Fruit fly (Drosophila melanogaster) whole organism, wandering third instar larva: ENCODE data around the gene CG2898.

Experiments
- CG32264 ChIP-seq: fragments of 200-800 bp; sonication (Bioruptor generic); optimal IDR thresholded peaks from 2 replicates; lab custom pipeline; 2016; ENCODE audit warnings: missing biosample characterization, missing genetic modification characterization
- CG9705 ChIP-seq: fragments of 200-800 bp; sonication (Bioruptor generic); optimal IDR thresholded peaks from 2 replicates; lab custom pipeline; 2018; ENCODE audit warnings: missing biosample characterization, mild to moderate bottlenecking, missing genetic modification characterization
- CrebA ChIP-seq: fragments of 200-800 bp; sonication (Bioruptor generic); optimal IDR thresholded peaks from 2 replicates; lab custom pipeline; 2016; ENCODE audit warnings: missing biosample characterization, mild to moderate bottlenecking, missing genetic modification characterization, borderline replicate concordance
- Dfd ChIP-seq: fragments of >200 bp; optimal IDR thresholded peaks from 2 replicates; lab custom pipeline; 2017; ENCODE audit warnings: missing biosample characterization, missing genetic modification characterization
- Dif ChIP-seq: fragments of 200-275, 200-300 bp; sonication (Bioruptor generic); optimal IDR thresholded peaks from 2 replicates; lab custom pipeline; 2018; ENCODE audit warnings: missing biosample characterization, missing genetic modification characterization; ENCODE audit not compliant: partially characterized antibody
- GATAd ChIP-seq: sonication (Bioruptor generic); optimal IDR thresholded peaks from 2 replicates; lab custom pipeline; 2016; ENCODE audit warnings: missing biosample characterization, missing genetic modification characterization
- HLH106 ChIP-seq: fragments of 200-800 bp; optimal IDR thresholded peaks from 3 replicates; lab custom pipeline; 2019; ENCODE audit warnings: missing biosample characterization, mild to moderate bottlenecking, missing genetic modification characterization, moderate library complexity
- Hnf4 ChIP-seq: fragments of 200-800 bp; sonication (Bioruptor generic); optimal IDR thresholded peaks from 2 replicates; lab custom pipeline; 2016; ENCODE audit warnings: missing biosample characterization, mild to moderate bottlenecking, missing genetic modification characterization
- Hr78 ChIP-seq: fragments of >200 bp; optimal IDR thresholded peaks from 2 replicates; lab custom pipeline; 2017; ENCODE audit warnings: missing biosample characterization, missing genetic modification characterization
- Hr83 ChIP-seq: fragments of 200-300 bp; sonication (Bioruptor generic); optimal IDR thresholded peaks from 2 replicates; lab custom pipeline; 2016; ENCODE audit warnings: missing biosample characterization, mild to moderate bottlenecking, missing genetic modification characterization, moderate library complexity; ENCODE audit not compliant: poor library complexity, severe bottlenecking
- Jra ChIP-seq: sonication (Bioruptor generic); optimal IDR thresholded peaks from 2 replicates; lab custom pipeline; 2016; ENCODE audit warnings: missing biosample characterization, missing genetic modification characterization
- Mio ChIP-seq: sonication (Bioruptor generic); optimal IDR thresholded peaks from 2 replicates; lab custom pipeline; 2016; ENCODE audit warnings: missing biosample characterization, missing genetic modification characterization
- Myc ChIP-seq: fragments of >200 bp; optimal IDR thresholded peaks from 2 replicates; lab custom pipeline; 2017
- N ChIP-seq: fragments of >200 bp; optimal IDR thresholded peaks from 2 replicates; lab custom pipeline; 2018; ENCODE audit warnings: missing biosample characterization, missing external identifiers, missing genetic modification characterization
- OdsH ChIP-seq: fragments of 200-800 bp; sonication (Bioruptor generic); optimal IDR thresholded peaks from 2 replicates; lab custom pipeline; 2016; ENCODE audit warnings: missing biosample characterization, mild to moderate bottlenecking, missing genetic modification characterization
- Rel ChIP-seq, 2 experiments: fragments of 200-800 bp; sonication (Bioruptor generic) in 1 of 2; optimal IDR thresholded peaks; 2 replicates in 1 of 2; 3 replicates in 1 of 2; lab custom pipeline; 2016 to 2019; ENCODE audit warnings: mild to moderate bottlenecking in 2 of 2, missing biosample characterization in 2 of 2, missing genetic modification characterization in 2 of 2, moderate library complexity in 1 of 2
- Sp1 ChIP-seq: fragments of 200-800 bp; sonication (Bioruptor generic); optimal IDR thresholded peaks from 3 replicates; lab custom pipeline; 2019; ENCODE audit warnings: missing biosample characterization, mild to moderate bottlenecking, missing genetic modification characterization, moderate library complexity
- Vsx2 ChIP-seq: fragments of 200-300, 225-300 bp; sonication (Bioruptor generic); optimal IDR thresholded peaks from 2 replicates; lab custom pipeline; 2018; ENCODE audit warnings: missing biosample characterization, missing genetic modification characterization; ENCODE audit not compliant: partially characterized antibody
- br ChIP-seq: fragments of 200-800 bp; sonication (Bioruptor generic); optimal IDR thresholded peaks from 2 replicates; lab custom pipeline; 2016; ENCODE audit warnings: missing biosample characterization, missing genetic modification characterization
- brk ChIP-seq: fragments of 200-800 bp; sonication (Bioruptor generic); optimal IDR thresholded peaks from 2 replicates; lab custom pipeline; 2016; ENCODE audit warnings: missing biosample characterization, mild to moderate bottlenecking, missing genetic modification characterization
- dl ChIP-seq, 2 experiments: fragments of 175-275, 200-275 bp in 1 of 2; fragments of 200-275 bp in 1 of 2; sonication (Bioruptor generic); optimal IDR thresholded peaks; lab custom pipeline; 2018; ENCODE audit warnings: mild to moderate bottlenecking in 2 of 2, missing biosample characterization in 2 of 2, missing genetic modification characterization in 2 of 2, moderate library complexity in 2 of 2; ENCODE audit not compliant: partially characterized antibody in 2 of 2, insufficient read depth in 1 of 2
- ey ChIP-seq: fragments of 200-800 bp; sonication (Bioruptor generic); optimal IDR thresholded peaks from 2 replicates; lab custom pipeline; 2016; ENCODE audit warnings: missing biosample characterization, missing genetic modification characterization
- foxo ChIP-seq, 2 experiments: fragments of 200-800 bp; sonication (Bioruptor generic); optimal IDR thresholded peaks; 2 replicates in 1 of 2; 3 replicates in 1 of 2; lab custom pipeline; 2016 to 2017; ENCODE audit warnings: missing biosample characterization in 2 of 2, missing genetic modification characterization in 2 of 2
- fru ChIP-seq: fragments of 200-800 bp; sonication (Bioruptor generic); optimal IDR thresholded peaks from 3 replicates; lab custom pipeline; 2016; ENCODE audit warnings: missing biosample characterization, mild to moderate bottlenecking, missing genetic modification characterization
- h ChIP-seq: fragments of 200-800 bp; sonication (Bioruptor generic); optimal IDR thresholded peaks from 3 replicates; lab custom pipeline; 2016; ENCODE audit warnings: missing biosample characterization, mild to moderate bottlenecking, missing genetic modification characterization
- jim ChIP-seq: fragments of 175-275, 200-325 bp; sonication (Bioruptor generic); optimal IDR thresholded peaks from 2 replicates; lab custom pipeline; 2016; ENCODE audit warnings: missing biosample characterization, mild to moderate bottlenecking, missing genetic modification characterization
- lola ChIP-seq: fragments of >200 bp; optimal IDR thresholded peaks from 2 replicates; lab custom pipeline; 2017; ENCODE audit warnings: missing biosample characterization, missing genetic modification characterization
- pan ChIP-seq: fragments of >200 bp; optimal IDR thresholded peaks from 2 replicates; lab custom pipeline; 2017
- psq ChIP-seq: fragments of 200-800 bp; sonication (Bioruptor generic); optimal IDR thresholded peaks from 3 replicates; lab custom pipeline; 2017; ENCODE audit warnings: missing biosample characterization, mild to moderate bottlenecking, missing genetic modification characterization, moderate library complexity
- rgr ChIP-seq: fragments of 200-800 bp; sonication (Bioruptor generic); optimal IDR thresholded peaks from 3 replicates; lab custom pipeline; 2016; ENCODE audit warnings: missing biosample characterization, mild to moderate bottlenecking, missing genetic modification characterization
- sage ChIP-seq: fragments of 200-800 bp; sonication (Bioruptor generic); optimal IDR thresholded peaks from 2 replicates; lab custom pipeline; 2016; ENCODE audit warnings: missing biosample characterization, mild to moderate bottlenecking, missing genetic modification characterization
- sv ChIP-seq: fragments of 200-800 bp; sonication (Bioruptor generic); optimal IDR thresholded peaks from 3 replicates; lab custom pipeline; 2016; ENCODE audit warnings: missing biosample characterization, missing genetic modification characterization
- tai ChIP-seq: sonication (Bioruptor generic); optimal IDR thresholded peaks from 2 replicates; lab custom pipeline; 2016; ENCODE audit warnings: missing biosample characterization, missing genetic modification characterization
- usp ChIP-seq: fragments of >200 bp; optimal IDR thresholded peaks from 2 replicates; lab custom pipeline; 2017; ENCODE audit warnings: missing biosample characterization, missing genetic modification characterization

The CG2898 gene

DNA sequence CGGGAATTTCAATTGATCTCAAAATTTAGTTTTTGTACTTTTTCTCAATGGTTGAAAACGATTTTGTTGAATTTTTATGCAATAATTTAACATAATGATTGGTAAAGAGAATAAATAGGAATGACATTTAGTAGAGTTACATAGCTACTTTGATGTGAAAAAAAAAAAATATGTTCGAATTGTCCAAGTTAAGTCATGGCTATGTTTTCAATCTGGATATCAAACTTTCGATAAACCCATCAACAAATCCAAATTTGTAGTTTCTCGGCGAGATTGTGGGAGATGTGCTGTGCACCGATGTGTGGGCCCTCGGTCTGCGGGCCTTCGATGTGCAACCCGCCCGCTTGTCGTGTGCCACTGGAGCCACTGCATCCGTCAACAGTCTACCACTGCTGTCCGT lies at the start of gene CG2898, which contains the start of gene CG32686:
CG2898 (plus strand) TSS at position 159 of the 400 bp plus-strand sequence.
CG32686 (minus strand) TSS at position 101 of the 400 bp plus-strand sequence.
- TF ChIP-seq Myc (lab: Kevin White, UChicago): no peak
- TF ChIP-seq usp (GFP tag; lab: Kevin White, UChicago): no peak
- no peak for TF ChIP-seq sage (GFP tag; lab: Kevin White, UChicago)
- TF ChIP-seq N (GFP tag; lab: Kevin White, UChicago): no peak
- no peak for TF ChIP-seq tai (GFP tag; lab: Kevin White, UChicago)
- no peak for TF ChIP-seq pan (lab: Kevin White, UChicago)
- no peak for TF ChIP-seq CG32264 (GFP tag; lab: Kevin White, UChicago)
- no peak for TF ChIP-seq Hr83
- no peak for TF ChIP-seq jim
- TF ChIP-seq Hr78 (GFP tag; lab: Kevin White, UChicago): no peak
- no peak for TF ChIP-seq Dfd
- TF ChIP-seq OdsH (GFP tag; lab: Kevin White, UChicago): no peak

DNA sequence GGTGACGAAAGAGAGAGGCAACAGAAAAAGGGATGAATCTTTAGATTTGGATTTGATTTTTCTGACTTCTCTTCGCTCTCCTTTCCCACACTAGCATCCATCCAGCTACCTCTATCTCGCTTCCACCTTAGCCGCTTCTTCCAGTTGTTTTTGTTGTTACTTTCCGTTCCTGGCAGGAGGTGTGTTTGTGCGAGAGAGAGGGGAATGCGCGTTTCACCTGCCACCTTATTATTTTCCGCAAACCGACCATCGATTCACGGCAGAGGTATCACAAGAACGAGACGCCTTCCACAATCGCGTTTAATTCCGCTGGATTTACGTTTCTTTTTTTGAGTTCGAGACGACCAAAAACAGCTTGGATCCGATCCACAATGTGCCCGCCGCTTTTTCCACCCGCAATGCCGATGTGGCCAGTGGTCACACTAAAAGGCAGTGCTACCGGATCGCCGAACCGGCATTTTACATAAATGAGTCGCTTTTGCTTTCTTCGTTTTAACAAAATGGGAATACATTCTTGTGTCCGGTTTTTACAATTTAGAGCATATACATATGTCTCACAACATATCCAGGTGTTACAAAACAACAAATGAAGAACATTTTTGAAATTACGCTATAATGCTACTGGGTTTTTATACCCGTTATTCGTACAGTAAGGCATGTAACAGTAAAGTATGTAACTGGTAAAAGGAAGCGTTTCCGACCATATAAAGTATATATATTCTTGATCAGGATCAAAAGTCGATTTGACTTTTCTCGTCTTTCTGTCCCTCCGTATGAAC lies 49.4 kb upstream of the CG2898 start, which contains the start of gene alpha-Man-Ia:
alpha-Man-Ia (minus strand) TSS at position 392 of the 779 bp plus-strand sequence.
- TF ChIP-seq psq (GFP tag; lab: Kevin White, UChicago) (peak; percentile 69), CG9705 (GFP tag; lab: Kevin White, UChicago) (peak; percentile 17), pan (lab: Kevin White, UChicago) (no peak), tai (GFP tag; lab: Kevin White, UChicago) (peak; percentile 69), dl (GFP tag; optimal IDR thresholded peaks at IDR 0.05; lab: Kevin White, UChicago; ENCODE audit: insufficient read depth in 1 of 2, partially characterized antibody in 2 of 2) (no peak), Hnf4 (GFP tag; lab: Kevin White, UChicago) (peak; percentile 32), fru (GFP tag; lab: Kevin White, UChicago) (peak; percentile 24), ey (GFP tag; lab: Kevin White, UChicago) (peak; percentile 13), HLH106 (tag; lab: Kevin White, UChicago) (peak; percentile 26), foxo (GFP tag; optimal IDR thresholded peaks at IDR 0.05; lab: Kevin White, UChicago) (peak in 1 of 2 experiments; percentile 34)

dm6 chrX:10326346-10326830 lies 48.8 kb upstream of the CG2898 start, which contains the start of gene CG2909:
Gene CG2909 (plus strand): TSS chrX:10326464.
- no peak for TF ChIP-seq ey (GFP tag; lab: Kevin White, UChicago)
- no peak for TF ChIP-seq Rel (GFP tag; optimal IDR thresholded peaks at IDR 0.05; lab: Kevin White, UChicago)
- TF ChIP-seq Rel (tag; optimal IDR thresholded peaks at IDR 0.05; lab: Kevin White, UChicago): peak; percentile 97
- TF ChIP-seq psq (GFP tag; lab: Kevin White, UChicago): no peak
- TF ChIP-seq Hnf4 (GFP tag; lab: Kevin White, UChicago): no peak
- no peak for TF ChIP-seq Jra

dm6 chrX:10329659-10330289 lies 45.4 kb upstream of the CG2898 start, which contains the start of gene Gip:
Gene Gip (minus strand): TSS chrX:10329872.
- TF ChIP-seq tai (GFP tag; lab: Kevin White, UChicago) (no peak), h (GFP tag; lab: Kevin White, UChicago) (peak; percentile 68), OdsH (GFP tag; lab: Kevin White, UChicago) (peak; percentile 19), Hr83 (peak; percentile 79), GATAd (no peak), N (GFP tag; lab: Kevin White, UChicago) (no peak), br (GFP tag; lab: Kevin White, UChicago) (peak; percentile 55), Dfd (no peak), rgr (GFP tag; lab: Kevin White, UChicago) (peak; percentile 68), ey (GFP tag; lab: Kevin White, UChicago) (no peak), HLH106 (tag; lab: Kevin White, UChicago) (peak; percentile 2), sage (GFP tag; lab: Kevin White, UChicago) (peak; percentile 47), Dif (GFP tag; lab: Kevin White, UChicago) (peak; percentile 35), Hnf4 (GFP tag; lab: Kevin White, UChicago) (peak; percentile 58), usp (GFP tag; lab: Kevin White, UChicago) (no peak), Sp1 (GFP tag; lab: Kevin White, UChicago) (peak; percentile 48), psq (GFP tag; lab: Kevin White, UChicago) (no peak), Mio (GFP tag; lab: Kevin White, UChicago) (no peak), Rel (GFP tag; optimal IDR thresholded peaks at IDR 0.05; lab: Kevin White, UChicago) (no peak), Rel (tag; optimal IDR thresholded peaks at IDR 0.05; lab: Kevin White, UChicago) (peak; percentile 73), foxo (GFP tag; optimal IDR thresholded peaks at IDR 0.05; lab: Kevin White, UChicago) (peak in 1 of 2 experiments; percentile 18), CG32264 (GFP tag; lab: Kevin White, UChicago) (no peak), brk (no peak), Jra (peak; percentile 35), Hr78 (GFP tag; lab: Kevin White, UChicago) (no peak), fru (GFP tag; lab: Kevin White, UChicago) (peak; percentile 24), CrebA (GFP tag; lab: Kevin White, UChicago) (no peak), Vsx2 (peak; percentile 65), CG9705 (GFP tag; lab: Kevin White, UChicago) (no peak), sv (GFP tag; lab: Kevin White, UChicago) (no peak), pan (lab: Kevin White, UChicago) (no peak), jim (no peak), lola (GFP tag; lab: Kevin White, UChicago) (no peak)
- TF ChIP-seq, all 38 proteins: peak for 15
